Worm (Caenorhabditis elegans) whole organism, early embryonic: Measurements from ENCODE around the gene F55C5.17.

Experiments
- B0310.2 ChIP-seq: sonication (generic microtip); optimal IDR thresholded peaks from 2 replicates; lab custom pipeline; 2016; ENCODE audit warnings: mild to moderate bottlenecking, missing genetic modification characterization, missing compliant biosample characterization
- F13C5.2 ChIP-seq: sonication (generic microtip); optimal IDR thresholded peaks from 2 replicates; lab custom pipeline; 2017; ENCODE audit warnings: mild to moderate bottlenecking, missing genetic modification characterization, inconsistent platforms, missing compliant biosample characterization
- aly-1 ChIP-seq: sonication (generic microtip); optimal IDR thresholded peaks from 2 replicates; lab custom pipeline; 2016; ENCODE audit warnings: missing genetic modification characterization, missing compliant biosample characterization
- ama-1 ChIP-seq: fragments of 150-350 bp; optimal IDR thresholded peaks from 2 replicates; lab custom pipeline; 2014
- ets-7 ChIP-seq: sonication (generic microtip); optimal IDR thresholded peaks from 2 replicates; lab custom pipeline; 2016; ENCODE audit warnings: missing genotype, missing genetic modification characterization, missing compliant biosample characterization
- flt-1 ChIP-seq: fragments of 200-800 bp; sonication (Bioruptor generic); IDR thresholded peaks from 2 replicates; pipeline ENCODE4 v1.3.6; 2022; ENCODE audit warnings: missing genetic modification characterization, missing compliant biosample characterization
- hmbx-1 ChIP-seq: sonication (generic microtip); optimal IDR thresholded peaks from 2 replicates; lab custom pipeline; 2016; ENCODE audit warnings: mild to moderate bottlenecking, missing genetic modification characterization, missing compliant biosample characterization
- hmg-4 ChIP-seq: fragments of 200-800 bp; sonication (Bioruptor generic); optimal IDR thresholded peaks from 2 replicates; lab custom pipeline; 2018; ENCODE audit warnings: mild to moderate bottlenecking, missing genetic modification characterization, missing compliant biosample characterization
- hnd-1 ChIP-seq: sonication (generic microtip); optimal IDR thresholded peaks from 2 replicates; lab custom pipeline; 2016; ENCODE audit warnings: missing genetic modification characterization, missing compliant biosample characterization
- pes-1 ChIP-seq: fragments of 200-800 bp; sonication (Bioruptor generic); IDR thresholded peaks from 2 replicates; pipeline ENCODE4 v1.3.6; 2022; ENCODE audit warnings: missing genetic modification reagents, missing genetic modification characterization, missing compliant biosample characterization
- scrt-1 ChIP-seq: fragments of 200-800 bp; sonication (Bioruptor generic); IDR thresholded peaks from 2 replicates; pipeline ENCODE4 v1.3.6; 2022; ENCODE audit warnings: missing genetic modification characterization, missing compliant biosample characterization
- sea-1 ChIP-seq: fragments of 200-800 bp; sonication (Bioruptor generic); conservative IDR thresholded peaks from 2 replicates; pipeline ENCODE4 v1.3.6; 2022; ENCODE audit warnings: missing genetic modification characterization, missing compliant biosample characterization
- tbx-37 ChIP-seq: fragments of 200-800 bp; sonication (Bioruptor generic); conservative IDR thresholded peaks from 2 replicates; pipeline ENCODE4 v1.3.6; 2022; ENCODE audit warnings: missing genetic modification reagents, missing genetic modification characterization, missing compliant biosample characterization
- tra-4 ChIP-seq: sonication (generic microtip); optimal IDR thresholded peaks from 2 replicates; lab custom pipeline; 2017; ENCODE audit warnings: missing genetic modification characterization, missing compliant biosample characterization

- no peak for TF ChIP-seq flt-1
- TF ChIP-seq tra-4 (tag; lab: Kevin White, UChicago) = no peak
- no peak for TF ChIP-seq hmbx-1
- no peak for TF ChIP-seq ets-7 (tag; lab: Kevin White, UChicago)
- TF ChIP-seq ama-1 (lab: Kevin White, UChicago) = no peak
- no peak for TF ChIP-seq pes-1 (GFP tag; lab: Robert Waterston, UW)
- TF ChIP-seq hmg-4 = no peak
- no peak for TF ChIP-seq hnd-1 (tag; lab: Kevin White, UChicago)
- TF ChIP-seq scrt-1 (GFP tag; lab: Robert Waterston, UW) = no peak
- TF ChIP-seq sea-1 (GFP tag; lab: Robert Waterston, UW) = no peak
- no peak for TF ChIP-seq B0310.2 (tag; lab: Kevin White, UChicago)
- no peak for TF ChIP-seq aly-1 (tag; lab: Kevin White, UChicago)
- no peak for TF ChIP-seq tbx-37
- no peak for TF ChIP-seq F13C5.2 (tag; lab: Kevin White, UChicago)
Observed at ce11 chrV:12305677-12306076, 3.3 kb downstream of the F55C5.17 start.
